Fruit fly (Drosophila melanogaster): ENCODE data around the gene CG4998.

dm6 chr3L:16313985-16314384, 24.8 kb upstream of the CG4998 start, which contains the start of gene CG13062:
- TF ChIP-seq CTCF (optimal IDR thresholded peaks at IDR 0.05) (no peak), CG8478 (optimal IDR thresholded peaks at IDR 0.05) (no peak)

Data from S2 (cell line).